Fruit fly (Drosophila melanogaster) whole organism, embryonic: Measurements from ENCODE around the gene Ssu72.

Experiments used
- CG10565 ChIP-seq: fragments of 200-800 bp; sonication (Bioruptor generic); optimal IDR thresholded peaks from 3 replicates; lab custom pipeline; 2016; ENCODE audit warnings: missing biosample characterization, mild to moderate bottlenecking, missing genetic modification characterization
- CG15073 ChIP-seq: fragments of 200-800 bp; sonication (Bioruptor generic); optimal IDR thresholded peaks from 2 replicates; lab custom pipeline; 2016; ENCODE audit warnings: missing biosample characterization, missing genetic modification characterization
- CG30403 ChIP-seq: fragments of 200-800 bp; sonication (Bioruptor generic); optimal IDR thresholded peaks from 3 replicates; lab custom pipeline; 2016; ENCODE audit warnings: missing biosample characterization, missing genetic modification characterization
- CG8388 ChIP-seq: fragments of 200-800 bp; sonication (Bioruptor generic); optimal IDR thresholded peaks from 2 replicates; lab custom pipeline; 2019; ENCODE audit warnings: missing biosample characterization, mild to moderate bottlenecking, missing genetic modification characterization, moderate library complexity
- Camta ChIP-seq: fragments of 200-800 bp; sonication (Bioruptor generic); optimal IDR thresholded peaks from 2 replicates; lab custom pipeline; 2016; ENCODE audit warnings: missing biosample characterization, missing genetic modification characterization
- NC2β ChIP-seq: fragments of 200-800 bp; sonication (Bioruptor generic); optimal IDR thresholded peaks from 2 replicates; lab custom pipeline; 2016; ENCODE audit warnings: missing biosample characterization, missing genetic modification characterization
- Side ChIP-seq: fragments of 200-800 bp; sonication (Bioruptor generic); optimal IDR thresholded peaks from 2 replicates; lab custom pipeline; 2016; ENCODE audit warnings: missing biosample characterization, missing genetic modification characterization
- dmrt11E ChIP-seq: fragments of 200-800 bp; sonication (Bioruptor generic); optimal IDR thresholded peaks from 3 replicates; lab custom pipeline; 2018; ENCODE audit warnings: missing biosample characterization, mild to moderate bottlenecking, missing genetic modification characterization, moderate library complexity
- nerfin-1 ChIP-seq: fragments of 200-800 bp; sonication (Bioruptor generic); optimal IDR thresholded peaks from 3 replicates; lab custom pipeline; 2019; ENCODE audit warnings: missing biosample characterization, mild to moderate bottlenecking, missing genetic modification characterization, moderate library complexity
- ro ChIP-seq: fragments of 200-800 bp; sonication (Bioruptor generic); IDR thresholded peaks from 2 replicates; pipeline ENCODE4 v1.3.6; 2022; ENCODE audit warnings: missing biosample characterization, missing genetic modification characterization

- TF ChIP-seq dmrt11E (tag; lab: Kevin White, UChicago), result peak; percentile 23
- TF ChIP-seq ro (GFP tag; lab: Robert Waterston, UW), result no peak
- peak; percentile 33 for TF ChIP-seq NC2β
- TF ChIP-seq nerfin-1, result no peak
- no peak for TF ChIP-seq CG10565 (GFP tag; lab: Kevin White, UChicago)
- peak; percentile 4 for TF ChIP-seq Camta (GFP tag; lab: Kevin White, UChicago)
- no peak for TF ChIP-seq CG15073
- peak; percentile 7 for TF ChIP-seq Side (GFP tag; lab: Kevin White, UChicago)
- TF ChIP-seq CG8388 (GFP tag; lab: Kevin White, UChicago), result no peak
- peak; percentile 17 for TF ChIP-seq CG30403 (GFP tag; lab: Kevin White, UChicago)
Observed at dm6 chrX:19683040-19683875, 18.9 kb downstream of the Ssu72 start, which contains the start of the genes dome and Ubqn.
